Fruit fly (Drosophila melanogaster) whole organism, larva: ENCODE measurements around the gene fray.

Source experiments
- noc ChIP-seq: fragments of 200-800 bp; sonication (Bioruptor generic); optimal IDR thresholded peaks from 3 replicates; lab custom pipeline; 2019; ENCODE audit warnings: missing biosample characterization, mild to moderate bottlenecking, missing genetic modification characterization, moderate library complexity

Gene fray

dm6 chr3R:18572845-18573490, at the start of gene fray, which contains the start of gene CG7694:
Gene fray, plus strand, starts transcription at chr3R:18573091.
Gene CG7694, plus strand, starts transcription at chr3R:18573091.
- no peak for TF ChIP-seq noc

DNA sequence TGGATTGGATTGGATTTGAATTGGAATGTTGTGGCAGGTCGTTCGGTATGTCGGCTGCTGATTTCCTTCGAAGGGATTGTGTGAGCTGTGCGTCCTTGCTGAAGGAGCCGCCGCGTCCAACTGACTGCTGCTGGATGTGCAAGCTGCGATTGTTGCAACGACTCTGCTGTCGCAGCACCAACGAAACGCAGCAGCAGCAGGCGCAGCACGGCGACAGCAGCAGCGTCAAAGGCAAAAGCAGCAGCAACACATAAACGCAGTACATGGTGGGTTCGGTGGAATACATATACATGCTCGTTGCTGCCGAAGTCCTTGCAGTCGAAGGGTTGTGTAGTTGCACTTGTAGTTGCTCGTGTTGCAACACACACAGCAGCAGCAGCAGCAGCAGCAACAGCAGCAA, 27.4 kb upstream of the fray start, which contains the start of gene fru:
fru (minus strand) TSS at position 101 of the 400 bp plus-strand sequence.
- TF ChIP-seq noc: no peak

DNA sequence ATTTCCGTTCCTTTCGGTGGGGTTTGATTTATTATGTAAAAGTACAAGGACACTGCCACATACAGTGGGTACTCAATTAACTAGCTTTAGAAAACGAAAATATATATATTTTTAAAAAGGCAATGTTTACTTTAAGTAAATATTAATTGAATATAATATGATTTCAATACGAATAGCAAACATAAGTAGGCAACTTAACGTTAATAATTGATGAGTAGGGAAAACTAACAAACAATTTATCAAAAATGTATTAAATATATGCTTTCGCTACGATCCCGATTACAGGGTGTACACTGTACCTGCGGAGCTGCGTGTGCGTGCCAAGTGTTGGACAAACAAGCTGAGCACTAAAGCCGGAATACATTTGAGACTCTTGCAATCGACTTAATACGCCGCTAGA, 26.7 kb upstream of the fray start:
- no peak for TF ChIP-seq noc

- TF ChIP-seq noc: no peak
Observed at dm6 chr3R:18546972-18547371, 25.9 kb upstream of the fray start.

DNA sequence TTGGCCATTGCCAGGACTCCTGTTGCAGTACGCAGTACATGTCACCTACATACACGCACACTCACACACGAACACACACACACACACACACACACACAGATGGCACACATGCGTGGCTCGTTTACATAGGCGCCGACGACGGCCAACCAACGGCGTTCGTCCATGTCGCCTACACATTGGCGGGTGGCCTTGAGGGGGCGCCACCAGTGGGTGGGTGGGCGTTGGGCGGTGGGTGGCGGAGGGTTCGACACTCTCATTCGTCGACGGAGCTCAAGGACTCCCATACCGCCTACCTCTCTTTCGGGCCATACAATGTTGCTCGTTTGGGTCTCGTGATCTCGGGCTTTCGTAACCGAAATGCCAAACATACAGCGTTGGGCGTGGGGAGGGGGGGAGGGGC, 24.1 kb upstream of the fray start:
- TF ChIP-seq noc: no peak

- TF ChIP-seq noc: no peak
Observed at dm6 chr3R:18559569-18559968, 13.3 kb upstream of the fray start, which contains the start of gene CG7691. Gene CG7691, plus strand, starts transcription at chr3R:18559869.

dm6 chr3R:18565073-18565472, 7.8 kb upstream of the fray start, which contains the start of the genes CG43210 and hemo:
Gene CG43210, minus strand, starts transcription at chr3R:18565173.
Gene hemo, minus strand, starts transcription at chr3R:18565173.
- TF ChIP-seq noc: no peak

DNA sequence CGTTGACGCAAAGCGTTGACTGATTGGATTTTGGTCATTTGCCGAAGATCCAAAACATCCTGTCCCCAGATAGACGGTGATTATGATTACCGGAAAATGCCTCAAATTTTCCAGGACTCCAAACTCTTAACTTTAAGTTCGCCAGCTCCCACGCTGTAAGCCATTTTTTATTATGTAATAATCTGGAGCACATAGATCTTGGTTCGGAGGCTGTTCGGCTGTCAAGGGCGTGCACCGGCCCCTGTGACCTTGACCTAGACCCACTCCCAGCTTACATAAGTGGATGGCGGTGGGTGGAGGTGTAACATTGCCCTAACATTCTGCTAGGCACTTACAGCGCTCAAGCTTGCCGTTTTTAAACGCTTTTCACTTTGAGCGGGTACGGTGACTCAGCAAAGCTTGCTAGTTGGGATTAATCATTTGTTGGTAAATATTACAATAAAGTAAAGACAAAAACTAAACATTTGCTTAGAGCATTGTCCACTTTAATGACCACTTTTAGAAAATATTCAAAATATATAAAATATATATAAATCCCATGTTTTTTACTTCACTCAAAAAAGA, 569 bp upstream of the fray start:
- no peak for TF ChIP-seq noc

dm6 chr3R:18573699-18574259, 888 bp downstream of the fray start:
- TF ChIP-seq noc: peak; percentile 92

DNA sequence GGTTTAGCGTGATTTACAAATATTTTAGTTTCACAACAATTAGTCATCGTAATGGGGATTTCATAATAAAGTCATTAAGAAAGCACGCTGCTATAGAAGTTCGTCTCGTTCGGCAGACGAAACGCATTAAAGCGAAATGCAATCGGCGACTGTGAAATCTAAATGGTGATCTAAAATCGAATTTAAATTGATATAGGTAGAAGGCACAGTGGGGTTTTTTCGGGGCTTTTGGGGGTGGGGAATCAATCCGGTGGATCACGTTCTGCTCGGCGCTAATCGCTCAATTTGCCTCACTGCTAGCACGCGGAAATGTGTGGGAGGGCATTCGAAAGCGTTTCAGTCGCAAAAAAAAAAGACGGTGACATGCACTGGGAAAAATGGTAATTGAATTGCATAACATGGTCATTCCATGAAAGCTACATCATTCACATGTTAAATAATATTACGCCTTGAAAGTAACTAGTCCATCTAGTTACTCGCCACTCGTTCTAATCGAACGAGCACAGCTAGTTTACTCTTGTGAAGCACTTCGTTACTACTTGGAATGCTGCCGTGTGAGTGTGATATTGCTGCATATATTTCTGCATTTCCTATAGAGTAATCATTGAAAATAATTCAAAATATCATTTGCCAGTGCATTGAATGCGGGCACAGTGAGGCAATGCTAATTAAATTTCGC, 5.0 kb downstream of the fray start:
- TF ChIP-seq noc: no peak

DNA sequence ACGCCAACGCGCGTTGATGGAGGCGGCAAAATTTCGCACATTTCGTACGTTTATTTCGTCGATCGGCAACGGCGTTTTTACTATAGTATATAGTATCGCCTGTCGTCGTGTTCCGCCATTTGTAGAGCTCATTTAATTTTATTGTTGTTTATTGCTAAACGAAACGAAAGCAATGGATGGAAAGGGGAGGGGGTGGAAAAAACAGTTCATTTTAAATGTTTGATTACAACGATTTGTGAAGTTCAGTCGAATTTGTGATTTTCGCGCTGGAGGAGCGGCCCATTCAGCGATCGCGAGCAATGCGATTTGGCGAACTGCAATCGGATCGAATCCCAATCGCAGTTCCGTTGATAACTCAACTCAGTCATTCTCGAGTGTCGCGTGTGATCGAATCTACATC, 8.1 kb downstream of the fray start:
- TF ChIP-seq noc: no peak

DNA sequence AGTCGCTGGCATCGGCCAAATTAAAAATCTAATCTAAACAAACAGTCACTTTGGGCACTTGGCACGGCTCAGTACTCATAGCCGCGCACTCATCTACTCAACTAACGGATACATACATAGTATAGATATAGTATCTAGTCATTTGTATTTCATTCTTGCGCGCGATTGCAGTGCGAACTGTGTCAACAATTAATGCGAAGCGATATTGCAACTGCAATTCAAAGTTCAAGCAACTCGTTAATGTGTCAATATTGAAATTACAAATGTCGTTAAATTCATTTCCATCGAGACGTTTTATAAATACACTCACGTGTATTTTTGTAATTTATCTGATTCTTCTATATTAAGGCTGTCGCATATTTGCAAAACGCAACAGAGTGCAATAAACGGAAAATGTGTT, 9.3 kb downstream of the fray start:
- TF ChIP-seq noc: no peak

- peak; percentile 94 for TF ChIP-seq noc
Observed at dm6 chr3R:18583881-18584545, 11.1 kb downstream of the fray start.

dm6 chr3R:18584546-18584935, 11.7 kb downstream of the fray start:
- no peak for TF ChIP-seq noc

DNA sequence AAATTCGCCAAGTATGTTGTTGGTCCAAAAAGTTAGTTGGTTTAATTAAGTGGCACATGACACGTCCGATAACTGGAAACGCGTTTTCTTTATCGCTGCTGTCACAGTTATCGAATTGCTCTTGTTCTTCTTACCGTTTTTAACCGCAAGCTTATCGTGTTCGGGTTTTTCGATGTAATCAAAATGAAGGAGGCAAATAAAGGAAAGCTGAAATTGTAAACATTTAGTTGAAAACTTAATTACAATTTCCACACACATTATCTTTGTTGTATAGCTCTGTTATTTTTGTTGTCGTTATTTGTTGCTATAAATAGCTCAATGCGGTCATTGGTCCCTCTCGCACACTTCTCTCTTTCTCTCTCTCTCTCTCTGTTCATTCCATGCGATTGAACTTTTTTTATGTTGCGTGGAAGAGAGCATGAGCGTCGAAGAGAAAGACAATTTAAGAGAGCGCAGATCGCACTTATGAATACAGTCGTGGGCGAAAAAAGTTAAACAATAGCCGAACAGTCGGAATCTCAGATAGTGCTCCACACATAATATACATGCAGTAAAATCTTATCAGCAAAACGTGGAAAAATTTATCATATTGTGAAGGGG, 12.5 kb downstream of the fray start:
- TF ChIP-seq noc: no peak

- TF ChIP-seq noc: no peak
Observed at dm6 chr3R:18590754-18591153, 17.9 kb downstream of the fray start, which contains the start of gene qin. Gene qin, plus strand, starts transcription at chr3R:18591027.
